Fruit fly (Drosophila melanogaster) whole organism, pupa: ENCODE results near the gene CG4733.

ENCODE experiments used
- CG9948 ChIP-seq: fragments of 200-800 bp; sonication (Bioruptor generic); optimal IDR thresholded peaks from 2 replicates; lab custom pipeline; 2018; ENCODE audit warnings: missing biosample characterization, mild to moderate bottlenecking, missing genetic modification characterization, moderate library complexity
- Pif1B ChIP-seq: fragments of 200-800 bp; sonication (Bioruptor generic); optimal IDR thresholded peaks from 3 replicates; lab custom pipeline; 2016; ENCODE audit warnings: missing biosample characterization, missing genetic modification characterization

dm6 chr3R:19889603-19890187 is 794 bp upstream of the CG4733 start:
- TF ChIP-seq Pif1B (GFP tag; lab: Kevin White, UChicago), result no peak
- no peak for TF ChIP-seq CG9948 (tag; lab: Kevin White, UChicago)
